Worm (Caenorhabditis elegans) whole organism, L2 larva: ENCODE measurements around the gene far-4.
A peak's percentile ranks its signal among the peaks of the same experiment; 100 is the strongest.

Experiments
- C34F6.9 ChIP-seq: fragments of 150-350 bp; optimal IDR thresholded peaks from 2 replicates; lab custom pipeline; 2014; ENCODE audit warnings: missing biosample characterization, missing genetic modification characterization
- F13H6.1 ChIP-seq: sonication (generic microtip); optimal IDR thresholded peaks from 2 replicates; lab custom pipeline; 2016; ENCODE audit warnings: missing genetic modification characterization, missing compliant biosample characterization
- R02D3.7 ChIP-seq: fragments of 150-350 bp; optimal IDR thresholded peaks from 2 replicates; lab custom pipeline; 2014; ENCODE audit warnings: missing biosample characterization, missing genetic modification characterization
- ZK546.5 ChIP-seq: sonication (generic microtip); optimal IDR thresholded peaks from 2 replicates; lab custom pipeline; 2017; ENCODE audit warnings: missing biosample characterization, missing genetic modification characterization
- aly-2 ChIP-seq: fragments of 150-350 bp; optimal IDR thresholded peaks from 2 replicates; lab custom pipeline; 2014; ENCODE audit warnings: missing biosample characterization, missing genetic modification characterization
- ama-1 ChIP-seq: fragments of 150-350 bp; optimal IDR thresholded peaks from 2 replicates; lab custom pipeline; 2018; ENCODE audit warnings: inconsistent platforms
- blmp-1 ChIP-seq: sonication (generic microtip); optimal IDR thresholded peaks from 2 replicates; lab custom pipeline; 2017; ENCODE audit warnings: missing genetic modification characterization, mild to moderate bottlenecking, missing compliant biosample characterization, antibody characterized with exemption, moderate library complexity; ENCODE audit not compliant: insufficient read depth
- ceh-16 ChIP-seq: fragments of 150-350 bp; optimal IDR thresholded peaks from 2 replicates; lab custom pipeline; 2014; ENCODE audit warnings: missing biosample characterization, missing genetic modification characterization
- crh-2 ChIP-seq: sonication (generic microtip); optimal IDR thresholded peaks from 2 replicates; lab custom pipeline; 2017; ENCODE audit warnings: missing biosample characterization, missing genetic modification characterization
- elt-1 ChIP-seq: fragments of 150-350 bp; optimal IDR thresholded peaks from 2 replicates; lab custom pipeline; 2014; ENCODE audit warnings: missing biosample characterization, missing genetic modification characterization
- fos-1 ChIP-seq: fragments of 150-350 bp; optimal IDR thresholded peaks from 2 replicates; lab custom pipeline; 2014; ENCODE audit warnings: missing biosample characterization, missing genetic modification characterization
- gmeb-1 ChIP-seq: fragments of 150-350 bp; optimal IDR thresholded peaks from 2 replicates; lab custom pipeline; 2014; ENCODE audit warnings: missing biosample characterization, missing genetic modification characterization
- lin-11 ChIP-seq: fragments of 150-350 bp; sonication (generic microtip); optimal IDR thresholded peaks from 2 replicates; lab custom pipeline; 2014; ENCODE audit warnings: missing biosample characterization, missing genetic modification characterization, inconsistent platforms, mixed read lengths
- lin-13 ChIP-seq: fragments of 150-350 bp; optimal IDR thresholded peaks from 2 replicates; lab custom pipeline; 2014; ENCODE audit warnings: missing biosample characterization, missing genetic modification reagents, missing genetic modification characterization
- lin-39 ChIP-seq: fragments of 150-350 bp; optimal IDR thresholded peaks from 2 replicates; lab custom pipeline; 2014; ENCODE audit warnings: missing biosample characterization, missing genetic modification reagents, missing genetic modification characterization
- lsy-2 ChIP-seq, 2 experiments: fragments of 150-350 bp in 1 of 2; sonication (generic microtip) in 1 of 2; optimal IDR thresholded peaks; 2 replicates each; lab custom pipeline; 2014 to 2017; ENCODE audit warnings: missing biosample characterization in 2 of 2, missing genetic modification characterization in 2 of 2
- mab-5 ChIP-seq: fragments of 150-350 bp; optimal IDR thresholded peaks from 2 replicates; lab custom pipeline; 2014; ENCODE audit warnings: missing biosample characterization, missing genetic modification characterization
- mdl-1 ChIP-seq, 2 experiments: fragments of 150-350 bp in 1 of 2; sonication (generic microtip) in 1 of 2; optimal IDR thresholded peaks; 2 replicates each; lab custom pipeline; 2017; ENCODE audit warnings: missing biosample characterization in 2 of 2, missing genetic modification characterization in 2 of 2
- nhr-129 ChIP-seq: fragments of 150-350 bp; optimal IDR thresholded peaks from 2 replicates; lab custom pipeline; 2014; ENCODE audit warnings: missing biosample characterization, missing genetic modification characterization
- nhr-21 ChIP-seq: fragments of 150-350 bp; optimal IDR thresholded peaks from 2 replicates; lab custom pipeline; 2014; ENCODE audit warnings: missing biosample characterization, missing genetic modification characterization
- nhr-23 ChIP-seq: fragments of 150-350 bp; optimal IDR thresholded peaks from 2 replicates; lab custom pipeline; 2014; ENCODE audit warnings: missing biosample characterization, missing genetic modification reagents, missing genetic modification characterization
- nhr-237 ChIP-seq: fragments of 150-350 bp; optimal IDR thresholded peaks from 2 replicates; lab custom pipeline; 2014; ENCODE audit warnings: missing biosample characterization, missing genetic modification characterization
- nhr-25 ChIP-seq: fragments of 150-350 bp; sonication (generic microtip); optimal IDR thresholded peaks from 3 replicates; lab custom pipeline; 2014; ENCODE audit warnings: missing biosample characterization, missing genetic modification characterization
- skn-1 ChIP-seq: sonication (generic microtip); optimal IDR thresholded peaks from 2 replicates; lab custom pipeline; 2017; ENCODE audit warnings: missing biosample characterization, missing genetic modification characterization
- sma-9 ChIP-seq, 2 experiments: fragments of 150-350 bp in 1 of 2; sonication (generic microtip) in 1 of 2; optimal IDR thresholded peaks; 2 replicates each; lab custom pipeline; 2014 to 2016; ENCODE audit warnings: missing genetic modification characterization in 2 of 2, mild to moderate bottlenecking in 1 of 2, missing biosample characterization in 1 of 2, missing compliant biosample characterization in 1 of 2, missing genetic modification reagents in 1 of 2, moderate library complexity in 1 of 2
- snpc-4 ChIP-seq: fragments of 150-350 bp; optimal IDR thresholded peaks from 2 replicates; lab custom pipeline; 2014; ENCODE audit warnings: missing biosample characterization, missing genetic modification characterization
- unc-39 ChIP-seq: fragments of 150-350 bp; optimal IDR thresholded peaks from 2 replicates; lab custom pipeline; 2014; ENCODE audit warnings: missing biosample characterization, missing genetic modification characterization
- unc-55 ChIP-seq: fragments of 150-350 bp; sonication (generic microtip); optimal IDR thresholded peaks from 3 replicates; lab custom pipeline; 2014; ENCODE audit warnings: missing biosample characterization, missing genetic modification reagents, missing genetic modification characterization
- ztf-4 ChIP-seq: fragments of 150-350 bp; optimal IDR thresholded peaks from 2 replicates; lab custom pipeline; 2014; ENCODE audit warnings: missing biosample characterization, missing genetic modification characterization

The far-4 gene

DNA sequence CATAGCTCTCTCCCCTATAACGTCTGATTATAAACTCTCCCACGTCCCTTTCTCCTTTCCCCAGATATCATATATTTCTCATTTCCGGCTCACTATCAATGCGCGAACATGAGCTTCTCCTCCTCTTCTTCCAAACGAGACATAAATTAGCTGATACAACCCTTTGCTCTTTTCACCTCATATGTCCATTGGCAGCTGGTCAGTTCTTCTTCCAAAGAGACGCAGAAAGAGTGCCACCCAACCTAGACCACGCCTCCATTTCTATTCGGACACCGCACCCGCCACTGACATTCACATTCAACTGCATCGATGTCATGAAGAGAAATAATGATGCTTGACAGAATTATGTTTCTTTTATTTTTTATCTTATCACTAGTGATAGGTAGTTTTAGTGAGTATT is 19.3 kb upstream of the far-4 start, which contains the start of gene fmi-1:
TSS of gene fmi-1 (plus strand) at position 301 of the 400 bp plus-strand sequence.
- TF ChIP-seq sma-9 (GFP tag; optimal IDR thresholded peaks at IDR 0.05; lab: Kevin White, UChicago): no peak
- no peak for TF ChIP-seq sma-9 (tag; optimal IDR thresholded peaks at IDR 0.05; lab: Kevin White, UChicago)
- no peak for TF ChIP-seq lin-39 (tag; lab: Kevin White, UChicago)
- no peak for TF ChIP-seq mdl-1 (tag; optimal IDR thresholded peaks at IDR 0.05; lab: Kevin White, UChicago)
- TF ChIP-seq skn-1 (tag; lab: Kevin White, UChicago): no peak
- TF ChIP-seq ama-1: no peak
- no peak for TF ChIP-seq C34F6.9 (tag; lab: Kevin White, UChicago)
- no peak for TF ChIP-seq nhr-25
- no peak for TF ChIP-seq blmp-1 (tag; lab: Kevin White, UChicago)
- TF ChIP-seq nhr-23: no peak
- no peak for TF ChIP-seq ceh-16 (tag; lab: Kevin White, UChicago)
- TF ChIP-seq gmeb-1 (tag; lab: Kevin White, UChicago): no peak

DNA sequence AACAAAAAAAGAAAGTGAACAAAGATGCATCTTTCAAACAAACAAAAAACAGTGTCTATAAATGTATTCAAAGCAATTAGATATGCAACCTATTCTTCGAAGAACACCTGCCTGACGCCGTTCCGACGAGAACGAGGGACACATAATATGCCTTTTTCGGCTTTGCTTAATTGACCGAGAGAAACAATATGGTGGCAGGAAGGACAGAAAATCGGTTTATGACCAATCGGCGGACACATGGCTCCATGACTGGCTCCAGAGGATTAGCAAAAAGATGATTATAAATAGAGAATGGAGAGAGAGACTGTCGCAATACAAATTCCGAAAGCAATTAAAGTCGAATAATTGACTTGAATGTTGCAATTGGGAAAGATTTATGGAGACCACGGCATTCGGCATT is 18.8 kb upstream of the far-4 start:
- TF ChIP-seq R02D3.7 (tag; lab: Kevin White, UChicago) (no peak), unc-39 (no peak)

DNA sequence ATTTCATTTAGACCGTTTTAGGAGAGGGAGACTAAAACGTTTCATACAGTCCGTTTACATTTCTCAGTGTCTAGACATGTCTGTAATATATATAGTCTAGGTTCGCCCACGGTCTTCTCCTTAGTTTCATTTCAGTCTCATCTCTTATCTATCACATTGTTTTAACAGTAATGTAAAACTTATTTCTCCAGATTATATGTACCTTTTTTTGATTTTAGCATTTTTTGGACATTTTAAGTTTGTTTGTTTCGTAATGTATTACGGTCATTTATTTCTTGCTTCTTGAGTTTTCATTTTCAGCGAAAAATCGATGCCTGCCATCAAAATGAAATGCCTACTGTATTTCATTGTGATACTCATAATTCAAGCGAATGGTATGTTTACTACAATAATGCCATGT is 14.4 kb upstream of the far-4 start, which contains the start of gene F15B9.6:
TSS of gene F15B9.6 (plus strand) at position 301 of the 400 bp plus-strand sequence.
- TF ChIP-seq aly-2 (tag; lab: Kevin White, UChicago) (no peak), nhr-237 (tag; lab: Kevin White, UChicago) (no peak), unc-55 (GFP tag; lab: Kevin White, UChicago) (no peak), elt-1 (no peak)

DNA sequence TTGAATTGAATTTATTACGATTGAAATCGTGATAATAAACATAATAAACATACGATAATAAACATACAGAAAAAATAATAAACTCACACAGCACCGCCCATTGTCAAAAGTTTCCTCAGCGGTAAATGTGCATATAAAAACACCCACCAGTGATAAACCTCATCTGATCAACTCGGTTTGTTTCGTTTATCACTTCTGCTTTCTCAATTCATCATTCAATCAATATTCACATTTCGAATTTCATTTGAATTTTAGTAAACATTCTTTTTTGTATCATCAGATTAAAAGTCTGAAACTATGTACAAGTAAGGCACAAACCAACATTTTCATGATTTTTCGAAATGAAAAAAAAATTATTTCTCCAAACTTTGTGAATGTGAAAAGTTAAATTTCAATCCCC is 13.7 kb upstream of the far-4 start, which contains the start of gene try-10:
TSS of gene try-10 (minus strand) at position 101 of the 400 bp plus-strand sequence.
- no peak for TF ChIP-seq lsy-2 (tag; optimal IDR thresholded peaks at IDR 0.05; lab: Kevin White, UChicago)
- TF ChIP-seq nhr-129 (tag; lab: Kevin White, UChicago): no peak
- TF ChIP-seq ZK546.5 (tag; lab: Kevin White, UChicago): no peak
- TF ChIP-seq lin-39 (tag; lab: Kevin White, UChicago): no peak
- TF ChIP-seq nhr-21 (tag; lab: Kevin White, UChicago): no peak

DNA sequence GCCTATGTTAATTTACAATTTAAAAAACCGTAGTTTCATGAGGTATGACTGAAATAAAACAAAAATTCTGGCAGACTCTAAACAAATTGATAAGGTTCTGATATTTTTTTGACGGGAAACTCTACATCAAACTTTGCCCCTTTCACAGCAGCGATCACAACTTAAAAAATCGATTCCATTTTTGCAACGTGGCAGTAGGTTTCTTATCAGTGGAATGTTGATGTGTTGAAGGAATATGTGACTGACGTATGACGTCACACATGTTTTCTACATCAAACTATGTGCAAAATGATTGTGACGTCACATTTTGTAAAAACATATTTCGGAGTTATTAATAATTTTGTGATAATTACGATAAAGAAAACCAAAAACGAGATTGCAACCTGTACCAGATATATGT is 12.4 kb upstream of the far-4 start:
- no peak for TF ChIP-seq nhr-21 (tag; lab: Kevin White, UChicago)
- TF ChIP-seq sma-9 (GFP tag; optimal IDR thresholded peaks at IDR 0.05; lab: Kevin White, UChicago): peak; percentile 78
- no peak for TF ChIP-seq sma-9 (tag; optimal IDR thresholded peaks at IDR 0.05; lab: Kevin White, UChicago)
- TF ChIP-seq F13H6.1 (tag; lab: Kevin White, UChicago): peak; percentile 42
- TF ChIP-seq mdl-1 (tag; optimal IDR thresholded peaks at IDR 0.05; lab: Kevin White, UChicago): no peak
- TF ChIP-seq snpc-4 (tag; lab: Kevin White, UChicago): no peak
- TF ChIP-seq gmeb-1 (tag; lab: Kevin White, UChicago): peak; percentile 22
- TF ChIP-seq mab-5 (tag; lab: Kevin White, UChicago): no peak
- TF ChIP-seq lin-39 (tag; lab: Kevin White, UChicago): no peak
- no peak for TF ChIP-seq ZK546.5 (tag; lab: Kevin White, UChicago)
- peak; percentile 92 for TF ChIP-seq crh-2 (tag; lab: Kevin White, UChicago)
- TF ChIP-seq lsy-2 (tag; optimal IDR thresholded peaks at IDR 0.05; lab: Kevin White, UChicago): no peak
- no peak for TF ChIP-seq ztf-4 (tag; lab: Kevin White, UChicago)
- peak; percentile 28 for TF ChIP-seq fos-1 (tag; lab: Kevin White, UChicago)
- TF ChIP-seq, all 48 proteins: peak for 5

DNA sequence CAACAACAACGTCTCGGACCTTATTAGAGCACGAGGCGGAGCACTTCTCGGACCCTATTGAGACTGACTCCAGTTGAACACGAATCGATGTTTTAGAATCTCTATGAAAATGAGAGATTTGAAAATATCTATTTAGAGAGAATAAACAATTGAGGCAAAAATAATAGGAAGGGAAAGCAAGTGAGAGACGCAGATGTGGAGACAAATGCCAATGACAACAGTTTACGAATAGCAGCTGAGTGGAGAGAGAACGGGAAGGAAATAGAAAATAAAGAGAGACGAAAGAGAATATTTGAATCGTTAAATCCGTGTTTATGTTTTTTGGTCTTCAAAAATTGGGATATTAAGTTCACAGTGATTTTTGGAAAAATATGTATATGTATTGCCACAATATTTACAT is 10.4 kb upstream of the far-4 start:
- peak; percentile 7 for TF ChIP-seq F13H6.1 (tag; lab: Kevin White, UChicago)
- peak; percentile 32 for TF ChIP-seq unc-55 (GFP tag; lab: Kevin White, UChicago)
- TF ChIP-seq C34F6.9 (tag; lab: Kevin White, UChicago): peak; percentile 57
- peak; percentile 21 for TF ChIP-seq lin-13 (GFP tag; lab: Kevin White, UChicago)
- peak in 1 of 2 experiments; percentile 49 for TF ChIP-seq lsy-2 (tag; optimal IDR thresholded peaks at IDR 0.05; lab: Kevin White, UChicago)
- no peak for TF ChIP-seq nhr-237 (tag; lab: Kevin White, UChicago)
- peak; percentile 49 for TF ChIP-seq crh-2 (tag; lab: Kevin White, UChicago)
- TF ChIP-seq blmp-1 (tag; lab: Kevin White, UChicago): peak; percentile 39
- TF ChIP-seq ZK546.5 (tag; lab: Kevin White, UChicago): no peak
- TF ChIP-seq lin-11 (tag; lab: Kevin White, UChicago): no peak
- TF ChIP-seq nhr-129 (tag; lab: Kevin White, UChicago): peak; percentile 37
